Fruit fly (Drosophila melanogaster) whole organism, embryonic: ENCODE results near the gene Etfb.

Experiments used
- B-H1 ChIP-seq: fragments of 200-800 bp; sonication (Bioruptor generic); IDR thresholded peaks from 3 replicates; pipeline ENCODE4 v1.3.6; 2022; ENCODE audit warnings: missing biosample characterization, missing genetic modification characterization
- Blimp-1 ChIP-seq: fragments of 200-800 bp; sonication (Bioruptor generic); optimal IDR thresholded peaks from 3 replicates; lab custom pipeline; 2018; ENCODE audit warnings: missing biosample characterization, missing genetic modification characterization, mild to moderate bottlenecking, moderate library complexity, missing genetic modification reagents
- CG12744 ChIP-seq: fragments of 200-800 bp; sonication (Bioruptor generic); optimal IDR thresholded peaks from 2 replicates; lab custom pipeline; 2016; ENCODE audit warnings: missing biosample characterization, missing genetic modification characterization
- CG13287 ChIP-seq: fragments of 200-800 bp; sonication (Bioruptor generic); IDR thresholded peaks from 2 replicates; pipeline ENCODE4 v1.3.6; 2022; ENCODE audit warnings: missing biosample characterization, missing genetic modification characterization; ENCODE audit not compliant: partially characterized antibody
- CG16813 ChIP-seq: fragments of 200-800 bp; sonication (Bioruptor generic); IDR thresholded peaks from 3 replicates; pipeline ENCODE4 v1.3.6; 2022; ENCODE audit warnings: missing biosample characterization, missing genetic modification characterization; ENCODE audit not compliant: partially characterized antibody
- CG17568 ChIP-seq: fragments of 200-800 bp; sonication (Bioruptor generic); optimal IDR thresholded peaks from 2 replicates; lab custom pipeline; 2018; ENCODE audit warnings: missing biosample characterization, mild to moderate bottlenecking, missing genetic modification characterization, moderate library complexity
- CG2116 ChIP-seq: fragments of 200-800 bp; sonication (Bioruptor generic); optimal IDR thresholded peaks from 3 replicates; lab custom pipeline; 2018; ENCODE audit warnings: missing biosample characterization, mild to moderate bottlenecking, missing genetic modification characterization
- CG33213 ChIP-seq: fragments of 200-800 bp; sonication (Bioruptor generic); optimal IDR thresholded peaks from 3 replicates; lab custom pipeline; 2016; ENCODE audit warnings: missing biosample characterization, missing genetic modification characterization
- CG34224 ChIP-seq: fragments of 200-800 bp; sonication (Bioruptor generic); IDR thresholded peaks from 3 replicates; pipeline ENCODE4 v1.3.6; 2022; ENCODE audit warnings: missing biosample characterization, missing genetic modification characterization; ENCODE audit not compliant: partially characterized antibody
- CG3847 ChIP-seq: fragments of 200-800 bp; sonication (Bioruptor generic); IDR thresholded peaks from 2 replicates; pipeline ENCODE4 v1.3.6; 2022; ENCODE audit warnings: missing biosample characterization, missing genetic modification characterization
- CG3995 ChIP-seq: fragments of 200-800 bp; sonication (Bioruptor generic); optimal IDR thresholded peaks from 3 replicates; lab custom pipeline; 2016; ENCODE audit warnings: missing biosample characterization, missing genetic modification characterization
- CG7745 ChIP-seq: fragments of 200-800 bp; sonication (Bioruptor generic); optimal IDR thresholded peaks from 2 replicates; lab custom pipeline; 2018; ENCODE audit warnings: missing biosample characterization, mild to moderate bottlenecking, missing genetic modification characterization, moderate library complexity
- CG9215 ChIP-seq: fragments of 200-800 bp; sonication (Bioruptor generic); IDR thresholded peaks from 2 replicates; pipeline ENCODE4 v1.3.6; 2022; ENCODE audit warnings: missing biosample characterization, missing genetic modification characterization
- D ChIP-seq, 2 experiments: fragments of 200-800 bp in 1 of 2; fragments of >200 bp in 1 of 2; sonication (Bioruptor generic) in 1 of 2; optimal IDR thresholded peaks; 2 replicates in 1 of 2; 3 replicates in 1 of 2; lab custom pipeline; 2017; ENCODE audit warnings: mild to moderate bottlenecking in 1 of 2, missing biosample characterization in 1 of 2, missing genetic modification characterization in 1 of 2, missing genetic modification reagents in 1 of 2
- Doc3 ChIP-seq: fragments of 200-800 bp; sonication (Bioruptor generic); IDR thresholded peaks from 3 replicates; pipeline ENCODE4 v1.3.6; 2022; ENCODE audit warnings: missing biosample characterization, missing genetic modification characterization; ENCODE audit not compliant: partially characterized antibody
- Dp ChIP-seq: fragments of 200-800 bp; sonication (Bioruptor generic); optimal IDR thresholded peaks from 2 replicates; lab custom pipeline; 2018; ENCODE audit warnings: missing biosample characterization, mild to moderate bottlenecking, missing genetic modification characterization, moderate library complexity
- E2f2 ChIP-seq: fragments of 200-800 bp; sonication (Bioruptor generic); IDR thresholded peaks from 2 replicates; pipeline ENCODE4 v1.3.6; 2022; ENCODE audit warnings: missing biosample characterization, missing genetic modification characterization
- Ets65A ChIP-seq: fragments of 200-800 bp; sonication (Bioruptor generic); peaks from one replicate; lab custom pipeline; 2016; ENCODE audit warnings: missing biosample characterization, missing genetic modification characterization
- Ets97D ChIP-seq: fragments of 200-800 bp; sonication (Bioruptor generic); optimal IDR thresholded peaks from 3 replicates; lab custom pipeline; 2016; ENCODE audit warnings: missing biosample characterization, missing genetic modification characterization
- H2.0 ChIP-seq: fragments of 200-800 bp; sonication (Bioruptor generic); IDR thresholded peaks from 2 replicates; pipeline ENCODE4 v1.3.6; 2022; ENCODE audit warnings: missing biosample characterization, missing genetic modification characterization
- Hmx ChIP-seq: fragments of 200-800 bp; sonication (Bioruptor generic); optimal IDR thresholded peaks from 2 replicates; lab custom pipeline; 2016; ENCODE audit warnings: missing biosample characterization, missing genetic modification characterization
- Lim3 ChIP-seq: fragments of 200-800 bp; sonication (Bioruptor generic); IDR thresholded peaks from 2 replicates; pipeline ENCODE4 v1.3.6; 2022; ENCODE audit warnings: missing biosample characterization, missing genetic modification characterization
- Med ChIP-seq: fragments of 200-800 bp; sonication (Bioruptor generic); peaks from one replicate; lab custom pipeline; 2016; ENCODE audit warnings: missing biosample characterization, missing genetic modification characterization, mild to moderate bottlenecking, inconsistent platforms, moderate library complexity
- Myb ChIP-seq: fragments of 200-800 bp; sonication (Bioruptor generic); optimal IDR thresholded peaks from 2 replicates; lab custom pipeline; 2016; ENCODE audit warnings: missing biosample characterization, missing genetic modification characterization
- Nf-YA ChIP-seq: fragments of 200-800 bp; sonication (Bioruptor generic); IDR thresholded peaks from 2 replicates; pipeline ENCODE4 v1.3.6; 2022; ENCODE audit warnings: missing biosample characterization, missing genetic modification characterization
- Sry-β ChIP-seq: fragments of 200-800 bp; sonication (Bioruptor generic); optimal IDR thresholded peaks from 2 replicates; lab custom pipeline; 2018; ENCODE audit warnings: missing biosample characterization, mild to moderate bottlenecking, missing genetic modification characterization, moderate library complexity
- Sry-δ ChIP-seq: fragments of 200-800 bp; sonication (Bioruptor generic); optimal IDR thresholded peaks from 2 replicates; lab custom pipeline; 2016; ENCODE audit warnings: missing biosample characterization, missing genetic modification characterization
- Taf1 ChIP-seq: fragments of 200-800 bp; sonication (Bioruptor generic); IDR thresholded peaks from 2 replicates; pipeline ENCODE4 v1.3.6; 2022; ENCODE audit warnings: missing biosample characterization, missing genetic modification characterization
- YL-1 ChIP-seq: fragments of 200-800 bp; sonication (Bioruptor generic); optimal IDR thresholded peaks from 3 replicates; lab custom pipeline; 2017; ENCODE audit warnings: missing biosample characterization, mild to moderate bottlenecking, missing genetic modification characterization
- abd-A ChIP-seq: fragments of 200-800 bp; sonication (Bioruptor generic); optimal IDR thresholded peaks from 3 replicates; lab custom pipeline; 2019; ENCODE audit warnings: missing biosample characterization, mild to moderate bottlenecking, missing genetic modification characterization, moderate library complexity
- ash1 ChIP-seq: fragments of 200-800 bp; sonication (Bioruptor generic); optimal IDR thresholded peaks from 2 replicates; lab custom pipeline; 2018; ENCODE audit warnings: missing biosample characterization, mild to moderate bottlenecking, missing genetic modification characterization
- ato ChIP-seq: fragments of 200-800 bp; sonication (Bioruptor generic); IDR thresholded peaks from 2 replicates; pipeline ENCODE4 v1.3.6; 2022; ENCODE audit warnings: missing biosample characterization, missing genetic modification characterization; ENCODE audit not compliant: partially characterized antibody
- btn ChIP-seq: fragments of 200-800 bp; sonication (Bioruptor generic); optimal IDR thresholded peaks from 2 replicates; lab custom pipeline; 2016; ENCODE audit warnings: missing biosample characterization, missing genetic modification characterization
- chif ChIP-seq, 2 experiments: fragments of 200-800 bp; sonication (Bioruptor generic); optimal IDR thresholded peaks; 3 replicates each; lab custom pipeline; 2016; ENCODE audit warnings: missing biosample characterization in 2 of 2, missing genetic modification characterization in 2 of 2
- dmrt99B ChIP-seq: fragments of 200-800 bp; sonication (Bioruptor generic); optimal IDR thresholded peaks from 2 replicates; lab custom pipeline; 2018; ENCODE audit warnings: missing biosample characterization, mild to moderate bottlenecking, missing genetic modification characterization, moderate library complexity
- ftz-f1 ChIP-seq: fragments of 200-800 bp; sonication (Bioruptor generic); optimal IDR thresholded peaks from 2 replicates; lab custom pipeline; 2016; ENCODE audit warnings: missing biosample characterization, missing genetic modification characterization
- jing ChIP-seq: fragments of 200-800 bp; sonication (Bioruptor generic); optimal IDR thresholded peaks from 2 replicates; lab custom pipeline; 2018; ENCODE audit warnings: missing biosample characterization, mild to moderate bottlenecking, missing genetic modification characterization
- lab ChIP-seq: fragments of 200-800 bp; sonication (Bioruptor generic); optimal IDR thresholded peaks from 3 replicates; lab custom pipeline; 2017; ENCODE audit warnings: missing biosample characterization, missing genetic modification characterization, mild to moderate bottlenecking, moderate library complexity, missing genetic modification reagents
- mam ChIP-seq: fragments of 200-800 bp; sonication (Bioruptor generic); optimal IDR thresholded peaks from 3 replicates; lab custom pipeline; 2016; ENCODE audit warnings: missing biosample characterization, missing genetic modification characterization
- mirr ChIP-seq: fragments of 200-800 bp; sonication (Bioruptor generic); optimal IDR thresholded peaks from 3 replicates; lab custom pipeline; 2018; ENCODE audit warnings: missing biosample characterization, mild to moderate bottlenecking, missing genetic modification characterization
- pzg ChIP-seq: fragments of 200-800 bp; sonication (Bioruptor generic); optimal IDR thresholded peaks from 3 replicates; lab custom pipeline; 2018; ENCODE audit warnings: missing biosample characterization, mild to moderate bottlenecking, missing genetic modification characterization, moderate library complexity
- sim ChIP-seq: fragments of 200-800 bp; sonication (Bioruptor generic); IDR thresholded peaks from 2 replicates; pipeline ENCODE4 v1.3.6; 2022; ENCODE audit warnings: missing biosample characterization, missing genetic modification characterization
- sna ChIP-seq: fragments of 200-800 bp; sonication (Bioruptor generic); IDR thresholded peaks from 2 replicates; pipeline ENCODE4 v1.3.6; 2022; ENCODE audit warnings: missing biosample characterization, missing genetic modification characterization; ENCODE audit not compliant: partially characterized antibody
- stwl ChIP-seq: fragments of 200-800 bp; sonication (Bioruptor generic); optimal IDR thresholded peaks from 3 replicates; lab custom pipeline; 2018; ENCODE audit warnings: missing biosample characterization, mild to moderate bottlenecking, missing genetic modification characterization, moderate library complexity
- tgo ChIP-seq: fragments of 200-800 bp; sonication (Bioruptor generic); IDR thresholded peaks from 3 replicates; pipeline ENCODE4 v1.3.6; 2022; ENCODE audit warnings: missing biosample characterization, missing genetic modification characterization
- vfl ChIP-seq: fragments of 200-800 bp; sonication (Bioruptor generic); optimal IDR thresholded peaks from 2 replicates; lab custom pipeline; 2016; ENCODE audit warnings: missing biosample characterization, missing genetic modification characterization

The Etfb gene

dm6 chr3R:29818434-29819268 lies 15.9 kb upstream of the Etfb start, which contains the start of gene neo (continued):
- no peak for TF ChIP-seq ftz-f1
- TF ChIP-seq vfl, result no peak
- TF ChIP-seq ash1 (GFP tag; lab: Kevin White, UChicago), result no peak
- no peak for TF ChIP-seq Lim3 (GFP tag; lab: Robert Waterston, UW)
- no peak for TF ChIP-seq chif (GFP tag; optimal IDR thresholded peaks at IDR 0.05; lab: Kevin White, UChicago)
- TF ChIP-seq abd-A, result no peak
- TF ChIP-seq mam, result no peak
- no peak for TF ChIP-seq Hmx (GFP tag; lab: Kevin White, UChicago)
- TF ChIP-seq Blimp-1 (GFP tag; lab: Kevin White, UChicago), result peak; percentile 97
- TF ChIP-seq B-H1 (GFP tag; lab: Robert Waterston, UW), result no peak
- peak; percentile 22 for TF ChIP-seq D (optimal IDR thresholded peaks at IDR 0.05; lab: Kevin White, UChicago)
- TF ChIP-seq D (GFP tag; optimal IDR thresholded peaks at IDR 0.05; lab: Kevin White, UChicago), result no peak
- TF ChIP-seq YL-1 (GFP tag; lab: Kevin White, UChicago), result no peak
- TF ChIP-seq Taf1, result no peak
- no peak for TF ChIP-seq mirr (GFP tag; lab: Kevin White, UChicago)
- peak; percentile 68 for TF ChIP-seq Med (GFP tag; lab: Kevin White, UChicago)
- TF ChIP-seq CG17568 (GFP tag; lab: Kevin White, UChicago), result no peak
- TF ChIP-seq H2.0 (GFP tag; lab: Robert Waterston, UW), result no peak
- TF ChIP-seq tgo, result no peak
- peak; percentile 85 for TF ChIP-seq Ets65A (GFP tag; lab: Kevin White, UChicago)
- TF ChIP-seq Sry-β (GFP tag; lab: Kevin White, UChicago), result no peak
- no peak for TF ChIP-seq CG34224 (GFP tag; lab: Robert Waterston, UW)
- no peak for TF ChIP-seq CG33213 (GFP tag; lab: Kevin White, UChicago)
- TF ChIP-seq ato, result 0 out of 2 replicates have a peak, but pooled peaks have one; percentile 11
- TF ChIP-seq, all 482 proteins: peak for 13

DNA sequence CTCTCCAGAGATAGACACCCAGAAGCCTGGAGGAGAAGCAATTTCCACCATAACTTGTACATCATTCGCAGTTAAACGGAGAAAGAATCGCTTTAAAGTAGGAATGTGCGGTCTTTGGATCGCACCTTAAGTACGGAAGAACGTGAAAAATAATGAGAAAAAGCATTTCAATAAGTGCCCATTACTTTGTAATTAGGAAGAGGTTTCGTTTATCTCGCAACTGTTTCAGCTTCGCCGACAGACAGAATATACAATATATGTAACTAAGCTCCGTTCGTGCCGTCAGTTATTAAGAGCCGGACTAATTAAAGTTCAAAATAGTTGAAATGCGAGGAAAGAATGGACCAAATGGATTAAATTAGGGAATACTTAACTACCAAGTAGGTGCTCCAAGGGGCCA lies 14.9 kb upstream of the Etfb start, which contains the start of gene CG7829:
Gene CG7829, minus strand, starts transcription at position 101 of the 400 bp plus-strand sequence.
- TF ChIP-seq CG7745 (tag; lab: Kevin White, UChicago) (no peak), Ets65A (GFP tag; lab: Kevin White, UChicago) (peak; percentile 30)

DNA sequence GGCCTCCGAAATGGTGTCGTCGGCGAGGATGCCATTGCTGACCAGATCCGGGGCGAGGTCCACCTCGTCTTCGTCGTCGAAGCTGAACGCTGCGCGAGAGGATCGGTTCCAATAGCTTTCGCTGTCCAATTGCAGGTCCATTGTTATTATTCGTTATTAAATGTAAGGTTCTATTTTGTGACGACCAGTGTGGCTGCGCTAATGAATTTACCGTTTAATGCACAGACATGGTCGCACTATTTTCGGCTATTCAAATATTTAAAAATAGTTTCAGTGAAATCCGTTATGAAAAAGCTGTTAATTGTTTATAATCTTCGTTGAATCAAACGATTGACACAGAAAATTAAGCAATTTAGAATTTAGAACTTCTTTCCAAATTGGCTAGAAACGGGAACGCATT lies 13.5 kb upstream of the Etfb start, which contains the start of gene Vps16B:
Gene Vps16B, minus strand, starts transcription at position 186 of the 400 bp plus-strand sequence.
- TF ChIP-seq CG16813 (GFP tag; lab: Robert Waterston, UW) (0 out of 3 replicates have a peak, but pooled peaks have one; percentile 29), Ets97D (GFP tag; lab: Kevin White, UChicago) (peak; percentile 36), stwl (peak; percentile 94), CG34224 (GFP tag; lab: Robert Waterston, UW) (peak; percentile 41; the same call in 2 of the 3 replicates), sna (GFP tag; lab: Robert Waterston, UW) (no peak), CG3847 (GFP tag; lab: Robert Waterston, UW) (peak; percentile 25; the same call in 1 of the 2 replicates), Dp (GFP tag; lab: Kevin White, UChicago) (peak; percentile 64), CG2116 (GFP tag; lab: Kevin White, UChicago) (peak; percentile 35), jing (no peak), Doc3 (GFP tag; lab: Robert Waterston, UW) (peak; percentile 21; the same call in 1 of the 3 replicates), E2f2 (GFP tag; lab: Robert Waterston, UW) (peak; percentile 71), pzg (GFP tag; lab: Kevin White, UChicago) (peak; percentile 45), CG12744 (GFP tag; lab: Kevin White, UChicago) (no peak), Sry-δ (peak; percentile 15), dmrt99B (no peak), sim (GFP tag; lab: Robert Waterston, UW) (no peak), CG13287 (peak; percentile 69), CG3995 (GFP tag; lab: Kevin White, UChicago) (no peak), CG9215 (no peak), lab (GFP tag; lab: Kevin White, UChicago) (no peak), btn (no peak), Nf-YA (GFP tag; lab: Robert Waterston, UW) (no peak), Myb (GFP tag; lab: Kevin White, UChicago) (peak; percentile 98)
